Fruit fly (Drosophila melanogaster) whole organism, larva: Measurements from ENCODE around the gene Shab.

Source experiments
- noc ChIP-seq: fragments of 200-800 bp; sonication (Bioruptor generic); optimal IDR thresholded peaks from 3 replicates; lab custom pipeline; 2019; ENCODE audit warnings: missing biosample characterization, mild to moderate bottlenecking, missing genetic modification characterization, moderate library complexity

Gene Shab

dm6 chr3L:2868695-2869444, 25.9 kb upstream of the Shab start:
- TF ChIP-seq noc (tag; lab: Kevin White, UChicago): no peak

dm6 chr3L:2871155-2871554, 23.7 kb upstream of the Shab start:
- TF ChIP-seq noc (tag; lab: Kevin White, UChicago): no peak

dm6 chr3L:2873059-2873458, 21.8 kb upstream of the Shab start:
- no peak for TF ChIP-seq noc (tag; lab: Kevin White, UChicago)

DNA sequence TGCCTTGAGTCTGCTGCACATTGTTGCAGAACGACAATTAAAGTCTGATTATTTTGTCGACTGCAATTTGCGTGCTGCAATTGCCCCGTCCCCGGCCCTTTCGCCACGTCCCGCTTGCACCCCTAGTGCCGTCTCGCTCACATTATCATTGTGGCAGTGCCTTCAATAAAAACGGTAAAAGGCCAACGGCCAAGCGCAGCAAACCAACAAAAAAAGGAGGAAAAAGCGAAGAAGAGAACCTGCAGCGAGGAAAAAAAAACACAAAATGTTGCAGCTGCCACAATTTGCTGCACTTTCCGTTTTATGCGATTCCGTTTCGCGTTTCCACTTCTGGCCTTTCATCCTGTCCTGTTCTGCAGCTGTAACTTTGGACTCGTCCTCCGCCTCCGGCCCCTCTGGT, 20.8 kb upstream of the Shab start:
- TF ChIP-seq noc (tag; lab: Kevin White, UChicago): no peak

dm6 chr3L:2879005-2879826, 15.6 kb upstream of the Shab start, which contains the start of gene Tet:
Gene Tet, minus strand, starts transcription at chr3L:2879158.
- no peak for TF ChIP-seq noc (tag; lab: Kevin White, UChicago)

DNA sequence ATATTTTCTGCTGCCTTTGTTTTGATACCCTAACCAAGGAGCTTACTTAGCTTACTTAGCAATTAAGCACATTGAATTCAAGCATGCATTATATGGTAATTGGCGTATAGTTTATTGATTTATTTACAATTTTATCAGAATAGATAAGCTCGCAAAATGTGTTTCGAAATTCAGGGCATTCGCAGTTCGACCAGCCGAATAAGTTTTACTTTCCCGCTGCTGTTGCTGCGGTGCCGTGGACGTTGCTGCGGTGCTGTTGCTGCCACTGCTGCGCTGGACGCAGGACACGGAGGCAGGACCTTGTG, 15.0 kb upstream of the Shab start:
- TF ChIP-seq noc (tag; lab: Kevin White, UChicago): no peak

DNA sequence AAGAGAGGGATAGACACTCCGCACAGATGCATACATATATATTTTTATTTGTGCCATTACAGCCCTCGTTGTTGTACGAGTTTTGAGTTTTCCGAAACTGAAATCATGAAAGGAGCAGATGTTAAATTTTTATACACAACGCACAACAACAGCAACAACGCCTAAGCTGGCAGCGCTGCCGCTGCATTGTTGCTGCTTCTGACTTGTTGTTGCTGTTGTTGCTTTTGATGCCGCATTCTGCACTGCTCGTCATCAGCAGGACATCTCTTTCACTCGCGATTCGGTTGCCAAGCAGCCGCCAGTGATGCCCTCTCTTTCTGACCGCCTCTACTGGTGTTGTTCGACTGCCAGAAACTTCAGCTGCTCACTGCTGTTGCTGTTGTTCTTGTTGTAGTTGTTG, 13.2 kb upstream of the Shab start:
- no peak for TF ChIP-seq noc (tag; lab: Kevin White, UChicago)

- TF ChIP-seq noc (tag; lab: Kevin White, UChicago): no peak
Measured at dm6 chr3L:2882328-2882727, 12.5 kb upstream of the Shab start.

DNA sequence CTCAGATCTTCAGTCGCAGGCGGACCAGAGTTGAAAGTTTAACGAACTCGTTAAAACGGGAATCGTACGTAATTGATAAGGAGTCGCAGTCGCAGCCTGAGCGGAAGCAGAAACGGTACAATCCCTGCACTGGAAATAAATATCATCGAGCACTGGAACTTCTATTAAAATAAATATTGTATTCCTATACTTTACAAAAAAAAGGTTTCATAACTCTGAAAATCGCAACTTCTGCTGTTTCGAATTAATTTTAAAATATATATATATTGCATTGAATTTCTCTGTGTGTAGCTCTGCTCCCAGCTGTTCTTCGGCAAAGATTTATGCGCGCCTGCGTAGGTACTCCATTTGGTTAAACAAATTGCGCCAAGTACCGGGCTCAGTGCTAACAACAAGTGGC, 10.4 kb upstream of the Shab start:
- no peak for TF ChIP-seq noc (tag; lab: Kevin White, UChicago)

- TF ChIP-seq noc (tag; lab: Kevin White, UChicago): no peak
Measured at dm6 chr3L:2885568-2885967, 9.2 kb upstream of the Shab start.

dm6 chr3L:2887399-2887798, 7.4 kb upstream of the Shab start:
- no peak for TF ChIP-seq noc (tag; lab: Kevin White, UChicago)

dm6 chr3L:2888150-2888549, 6.7 kb upstream of the Shab start:
- TF ChIP-seq noc (tag; lab: Kevin White, UChicago): no peak

DNA sequence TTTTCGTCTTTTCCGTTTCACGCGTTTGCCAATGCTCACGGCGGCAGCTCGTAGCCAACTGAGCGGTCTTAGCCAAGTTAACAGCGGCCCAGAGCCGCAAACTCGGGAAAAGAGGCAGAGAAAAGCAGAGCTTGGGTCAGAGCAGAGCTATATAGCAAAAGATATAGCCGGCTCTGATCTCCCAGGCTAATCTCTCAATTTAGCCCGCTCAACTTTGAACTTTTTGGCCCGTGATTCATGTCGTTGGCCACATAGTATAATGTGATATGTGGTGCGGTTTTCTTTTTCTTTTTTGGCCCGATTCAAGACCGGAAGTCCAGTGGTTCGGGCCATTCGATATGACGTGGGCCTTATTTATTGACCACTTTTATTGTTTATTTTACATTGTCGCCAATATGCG, 2.7 kb upstream of the Shab start, which contains the start of gene spz5:
TSS of gene spz5 (minus strand) at position 62 of the 400 bp plus-strand sequence.
- TF ChIP-seq noc (tag; lab: Kevin White, UChicago): no peak

dm6 chr3L:2893846-2894511, 838 bp upstream of the Shab start:
- TF ChIP-seq noc (tag; lab: Kevin White, UChicago): no peak

- no peak for TF ChIP-seq noc (tag; lab: Kevin White, UChicago)
Measured at dm6 chr3L:2896371-2896958, 1.6 kb downstream of the Shab start.

- no peak for TF ChIP-seq noc (tag; lab: Kevin White, UChicago)
Measured at dm6 chr3L:2906404-2906803, 11.6 kb downstream of the Shab start.
